Fruit fly (Drosophila melanogaster): Measurements from ENCODE around the gene Bsg.

DNA sequence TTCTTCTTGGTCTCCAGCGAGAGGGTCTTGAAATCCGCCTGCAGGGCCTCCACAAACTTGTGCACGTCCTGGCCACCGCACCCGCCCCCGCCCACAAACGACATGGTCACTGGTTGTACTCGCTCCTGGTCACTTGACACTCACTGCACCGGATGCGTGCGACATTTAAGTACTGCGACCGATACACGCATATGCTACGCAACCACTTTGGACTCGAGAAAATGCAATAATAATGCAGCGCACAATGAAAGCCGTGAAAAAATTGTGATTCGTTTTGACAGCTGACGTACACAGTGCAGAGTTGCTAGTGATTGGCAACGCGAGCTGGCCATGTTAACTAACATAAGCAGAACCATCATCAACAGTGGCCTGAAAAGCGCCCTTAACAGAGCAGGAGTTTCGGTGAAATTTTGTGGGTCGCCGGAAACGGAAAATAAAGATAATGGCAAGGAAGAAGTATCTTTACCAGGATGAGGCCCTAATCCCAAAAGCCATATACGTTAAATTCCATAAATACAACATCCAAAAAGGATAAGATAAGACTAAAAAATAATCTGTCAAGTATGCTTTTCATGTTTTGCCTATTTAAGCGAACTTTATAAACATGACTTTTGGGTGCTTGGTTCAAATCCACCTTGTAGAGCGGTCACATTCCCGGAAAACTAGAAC, 40.6 kb downstream of the Bsg start, which contains the start of the genes mon2 and CG8673:
- TF ChIP-seq psq (optimal IDR thresholded peaks at IDR 0.05) (no peak), insv (optimal IDR thresholded peaks at IDR 0.05) (no peak), ttk (optimal IDR thresholded peaks at IDR 0.05) (no peak), Myc (optimal IDR thresholded peaks at IDR 0.05) (no peak)
